Fruit fly (Drosophila melanogaster): Measurements from ENCODE around the gene Setd3.

The Setd3 gene

DNA sequence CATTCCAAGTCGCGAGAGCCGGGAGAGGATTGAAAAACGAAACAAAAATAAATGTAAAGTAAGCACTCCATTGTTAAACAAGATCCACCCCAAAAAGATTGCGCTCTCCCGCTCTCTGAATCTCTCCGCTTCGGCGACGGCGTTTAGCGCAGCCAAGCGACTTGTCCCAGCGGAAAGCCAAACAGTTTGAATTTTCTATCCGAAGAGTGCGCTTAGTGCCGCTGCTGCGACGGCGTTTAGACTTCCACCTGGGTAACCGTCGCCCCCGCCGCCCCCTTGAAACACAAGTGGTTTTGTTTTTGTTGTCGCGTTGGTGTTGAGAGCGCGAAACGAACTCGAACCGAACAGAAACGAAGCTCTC, 29.9 kb upstream of the Setd3 start, which contains the start of gene Inx2 (continued):
- peak; percentile 68 for TF ChIP-seq caup (GFP tag; optimal IDR thresholded peaks at IDR 0.05; ENCODE audit: severe bottlenecking)
- TF ChIP-seq CG7963 (GFP tag; IDR thresholded peaks at IDR 0.05; ENCODE audit: partially characterized antibody): no peak
- TF ChIP-seq Gug (GFP tag; IDR thresholded peaks at IDR 0.05): no peak; the same call in 3 of the 4 replicates
- no peak for TF ChIP-seq CG16779 (GFP tag; IDR thresholded peaks at IDR 0.05)
- TF ChIP-seq Stat92E (GFP tag; optimal IDR thresholded peaks at IDR 0.05): peak in 1 of 3 experiments; percentile 47
- TF ChIP-seq Antp (GFP tag; optimal IDR thresholded peaks at IDR 0.05): peak; percentile 13
- no peak for TF ChIP-seq CG14710 (tag; optimal IDR thresholded peaks at IDR 0.05)
- TF ChIP-seq Camta (GFP tag; optimal IDR thresholded peaks at IDR 0.05): no peak
- peak; percentile 75 for TF ChIP-seq z (GFP tag; IDR thresholded peaks at IDR 0.05)
- TF ChIP-seq CrebB (tag; optimal IDR thresholded peaks at IDR 0.05): peak; percentile 58
- TF ChIP-seq Med (GFP tag): peak; percentile 91
- no peak for TF ChIP-seq Chrac-16 (GFP tag; optimal IDR thresholded peaks at IDR 0.05)
- TF ChIP-seq sqz (GFP tag; optimal IDR thresholded peaks at IDR 0.05): peak; percentile 42
- TF ChIP-seq ase (GFP tag; IDR thresholded peaks at IDR 0.05): no peak
- TF ChIP-seq CG12155 (GFP tag; optimal IDR thresholded peaks at IDR 0.05): no peak
- TF ChIP-seq slou (GFP tag; optimal IDR thresholded peaks at IDR 0.05): no peak
- TF ChIP-seq Bdp1 (GFP tag; optimal IDR thresholded peaks at IDR 0.05): no peak
- TF ChIP-seq CG4730 (GFP tag; IDR thresholded peaks at IDR 0.05): no peak
- TF ChIP-seq Awh (GFP tag; IDR thresholded peaks at IDR 0.05): no peak
- no peak for TF ChIP-seq Ada2b (GFP tag; IDR thresholded peaks at IDR 0.05)
- no peak for TF ChIP-seq usp (GFP tag; optimal IDR thresholded peaks at IDR 0.05)
- no peak for TF ChIP-seq gcm2 (GFP tag; optimal IDR thresholded peaks at IDR 0.05)
- TF ChIP-seq mld (GFP tag; IDR thresholded peaks at IDR 0.05; ENCODE audit: partially characterized antibody): no peak
- no peak for TF ChIP-seq CG30403 (GFP tag; optimal IDR thresholded peaks at IDR 0.05)
- peak; percentile 39 for TF ChIP-seq lbe (GFP tag; optimal IDR thresholded peaks at IDR 0.05)
- no peak for TF ChIP-seq tgo (GFP tag; IDR thresholded peaks at IDR 0.05)
- TF ChIP-seq MBD-R2 (GFP tag; IDR thresholded peaks at IDR 0.05): no peak
- no peak for TF ChIP-seq CG30020 (tag; optimal IDR thresholded peaks at IDR 0.05)
- TF ChIP-seq Oli (tag; optimal IDR thresholded peaks at IDR 0.05): no peak
- no peak for TF ChIP-seq CG33557 (GFP tag; optimal IDR thresholded peaks at IDR 0.05)
- TF ChIP-seq CG11695 (GFP tag; IDR thresholded peaks at IDR 0.05): no peak
- TF ChIP-seq CG6654 (GFP tag; optimal IDR thresholded peaks at IDR 0.05): no peak
- no peak for TF ChIP-seq Hr39 (optimal IDR thresholded peaks at IDR 0.05)
- no peak for TF ChIP-seq Hand (GFP tag; optimal IDR thresholded peaks at IDR 0.05)
- no peak for TF ChIP-seq CG1602 (GFP tag; optimal IDR thresholded peaks at IDR 0.05)
- no peak for TF ChIP-seq Usf (GFP tag; optimal IDR thresholded peaks at IDR 0.05)
- TF ChIP-seq tap (tag; optimal IDR thresholded peaks at IDR 0.05): peak; percentile 41
- TF ChIP-seq repo (GFP tag; optimal IDR thresholded peaks at IDR 0.05): no peak
- TF ChIP-seq CG32767 (GFP tag; IDR thresholded peaks at IDR 0.05): 0 out of 2 replicates have a peak, but pooled peaks have one; percentile 9
- no peak for TF ChIP-seq CG1792 (GFP tag; optimal IDR thresholded peaks at IDR 0.05)
- peak; percentile 38 for TF ChIP-seq exex (tag; optimal IDR thresholded peaks at IDR 0.05)
- TF ChIP-seq Sry-δ (GFP tag; optimal IDR thresholded peaks at IDR 0.05): no peak
- peak; percentile 26 for TF ChIP-seq Scr (GFP tag; IDR thresholded peaks at IDR 0.05; ENCODE audit: partially characterized antibody)
- TF ChIP-seq CG15479 (GFP tag; optimal IDR thresholded peaks at IDR 0.05): peak; percentile 31
- TF ChIP-seq trem (tag; optimal IDR thresholded peaks at IDR 0.05): no peak
- TF ChIP-seq ab (GFP tag; optimal IDR thresholded peaks at IDR 0.05): no peak
- TF ChIP-seq sd (tag; optimal IDR thresholded peaks at IDR 0.05): peak; percentile 54
- no peak for TF ChIP-seq pan (optimal IDR thresholded peaks at IDR 0.05)
- peak in 1 of 2 experiments; percentile 20 for TF ChIP-seq pan (GFP tag; optimal IDR thresholded peaks at IDR 0.05 in 1 of 2, IDR thresholded peaks at IDR 0.05 in 1 of 2)
- no peak for TF ChIP-seq CG10654 (GFP tag; optimal IDR thresholded peaks at IDR 0.05)
- no peak for TF ChIP-seq pita (GFP tag; optimal IDR thresholded peaks at IDR 0.05)
- TF ChIP-seq gfzf (GFP tag; optimal IDR thresholded peaks at IDR 0.05): no peak
- TF ChIP-seq btn (GFP tag; optimal IDR thresholded peaks at IDR 0.05): no peak
